Worm (Caenorhabditis elegans) whole organism, early embryonic: ENCODE measurements around the gene subs-4.

Experiments used
- B0310.2 ChIP-seq: sonication (generic microtip); optimal IDR thresholded peaks from 2 replicates; lab custom pipeline; 2016; ENCODE audit warnings: mild to moderate bottlenecking, missing genetic modification characterization, missing compliant biosample characterization
- F13C5.2 ChIP-seq: sonication (generic microtip); optimal IDR thresholded peaks from 2 replicates; lab custom pipeline; 2017; ENCODE audit warnings: mild to moderate bottlenecking, missing genetic modification characterization, inconsistent platforms, missing compliant biosample characterization
- aly-1 ChIP-seq: sonication (generic microtip); optimal IDR thresholded peaks from 2 replicates; lab custom pipeline; 2016; ENCODE audit warnings: missing genetic modification characterization, missing compliant biosample characterization
- ama-1 ChIP-seq: fragments of 150-350 bp; optimal IDR thresholded peaks from 2 replicates; lab custom pipeline; 2014
- ceh-13 ChIP-seq: fragments of 200-800 bp; sonication (Bioruptor generic); optimal IDR thresholded peaks from 2 replicates; lab custom pipeline; 2018; ENCODE audit warnings: mild to moderate bottlenecking, missing genetic modification characterization, missing compliant biosample characterization
- ceh-36 ChIP-seq: sonication (generic microtip); optimal IDR thresholded peaks from 2 replicates; lab custom pipeline; 2016; ENCODE audit warnings: missing genetic modification characterization, inconsistent platforms, missing compliant biosample characterization
- ets-7 ChIP-seq: sonication (generic microtip); optimal IDR thresholded peaks from 2 replicates; lab custom pipeline; 2016; ENCODE audit warnings: missing genotype, missing genetic modification characterization, missing compliant biosample characterization
- flt-1 ChIP-seq: fragments of 200-800 bp; sonication (Bioruptor generic); IDR thresholded peaks from 2 replicates; pipeline ENCODE4 v1.3.6; 2022; ENCODE audit warnings: missing genetic modification characterization, missing compliant biosample characterization
- hmbx-1 ChIP-seq: sonication (generic microtip); optimal IDR thresholded peaks from 2 replicates; lab custom pipeline; 2016; ENCODE audit warnings: mild to moderate bottlenecking, missing genetic modification characterization, missing compliant biosample characterization
- hmg-4 ChIP-seq: fragments of 200-800 bp; sonication (Bioruptor generic); optimal IDR thresholded peaks from 2 replicates; lab custom pipeline; 2018; ENCODE audit warnings: mild to moderate bottlenecking, missing genetic modification characterization, missing compliant biosample characterization
- hnd-1 ChIP-seq: sonication (generic microtip); optimal IDR thresholded peaks from 2 replicates; lab custom pipeline; 2016; ENCODE audit warnings: missing genetic modification characterization, missing compliant biosample characterization
- pes-1 ChIP-seq: fragments of 200-800 bp; sonication (Bioruptor generic); IDR thresholded peaks from 2 replicates; pipeline ENCODE4 v1.3.6; 2022; ENCODE audit warnings: missing genetic modification reagents, missing genetic modification characterization, missing compliant biosample characterization
- scrt-1 ChIP-seq: fragments of 200-800 bp; sonication (Bioruptor generic); IDR thresholded peaks from 2 replicates; pipeline ENCODE4 v1.3.6; 2022; ENCODE audit warnings: missing genetic modification characterization, missing compliant biosample characterization
- sea-1 ChIP-seq: fragments of 200-800 bp; sonication (Bioruptor generic); conservative IDR thresholded peaks from 2 replicates; pipeline ENCODE4 v1.3.6; 2022; ENCODE audit warnings: missing genetic modification characterization, missing compliant biosample characterization
- tbx-11 ChIP-seq: fragments of 200-800 bp; sonication (Bioruptor generic); IDR thresholded peaks from 2 replicates; pipeline ENCODE4 v1.3.6; 2022; ENCODE audit warnings: missing genetic modification characterization, missing compliant biosample characterization
- tbx-37 ChIP-seq: fragments of 200-800 bp; sonication (Bioruptor generic); conservative IDR thresholded peaks from 2 replicates; pipeline ENCODE4 v1.3.6; 2022; ENCODE audit warnings: missing genetic modification reagents, missing genetic modification characterization, missing compliant biosample characterization
- tra-4 ChIP-seq: sonication (generic microtip); optimal IDR thresholded peaks from 2 replicates; lab custom pipeline; 2017; ENCODE audit warnings: missing genetic modification characterization, missing compliant biosample characterization

The subs-4 gene

ce11 chrIII:11357418-11357817 is 24.6 kb upstream of the subs-4 start:
- no peak for TF ChIP-seq hmbx-1 (tag; lab: Kevin White, UChicago)
- no peak for TF ChIP-seq tra-4 (tag; lab: Kevin White, UChicago)
- TF ChIP-seq B0310.2 (tag; lab: Kevin White, UChicago), result no peak
- no peak for TF ChIP-seq F13C5.2 (tag; lab: Kevin White, UChicago)

ce11 chrIII:11358273-11358672 is 23.7 kb upstream of the subs-4 start:
- TF ChIP-seq tbx-11 (no peak), aly-1 (tag; lab: Kevin White, UChicago) (no peak), hmbx-1 (tag; lab: Kevin White, UChicago) (no peak), hnd-1 (tag; lab: Kevin White, UChicago) (no peak), tbx-37 (GFP tag; lab: Robert Waterston, UW) (no peak), ceh-13 (no peak), flt-1 (GFP tag; lab: Robert Waterston, UW) (no peak)

- TF ChIP-seq flt-1 (GFP tag; lab: Robert Waterston, UW) (no peak), hnd-1 (tag; lab: Kevin White, UChicago) (no peak), aly-1 (tag; lab: Kevin White, UChicago) (no peak), ets-7 (tag; lab: Kevin White, UChicago) (no peak), pes-1 (no peak), sea-1 (GFP tag; lab: Robert Waterston, UW) (no peak)
Observed at ce11 chrIII:11359422-11359821, 22.6 kb upstream of the subs-4 start.

ce11 chrIII:11360156-11360555 is 21.9 kb upstream of the subs-4 start, which contains the start of gene T28D6.4:
Gene T28D6.4, plus strand, starts transcription at chrIII:11360456.
- TF ChIP-seq ets-7 (tag; lab: Kevin White, UChicago) (no peak), F13C5.2 (tag; lab: Kevin White, UChicago) (no peak), pes-1 (no peak), tbx-37 (GFP tag; lab: Robert Waterston, UW) (no peak), B0310.2 (tag; lab: Kevin White, UChicago) (no peak), hmbx-1 (tag; lab: Kevin White, UChicago) (no peak), tbx-11 (no peak), ceh-13 (no peak), ceh-36 (tag; lab: Kevin White, UChicago) (no peak), ama-1 (no peak)

ce11 chrIII:11361394-11361793 is 20.6 kb upstream of the subs-4 start:
- TF ChIP-seq flt-1 (GFP tag; lab: Robert Waterston, UW) (no peak), ceh-36 (tag; lab: Kevin White, UChicago) (no peak), tbx-37 (GFP tag; lab: Robert Waterston, UW) (no peak)

- TF ChIP-seq hmg-4 (peak; percentile 15), F13C5.2 (tag; lab: Kevin White, UChicago) (no peak)
Observed at ce11 chrIII:11362915-11363314, 19.1 kb upstream of the subs-4 start.

ce11 chrIII:11366467-11366866 is 15.6 kb upstream of the subs-4 start, which contains the start of gene T28D6.3:
Gene T28D6.3, plus strand, starts transcription at chrIII:11366767.
- no peak for TF ChIP-seq hnd-1 (tag; lab: Kevin White, UChicago)
- no peak for TF ChIP-seq F13C5.2 (tag; lab: Kevin White, UChicago)
- no peak for TF ChIP-seq tbx-11
- TF ChIP-seq ceh-13, result no peak
- TF ChIP-seq ama-1, result no peak
- no peak for TF ChIP-seq B0310.2 (tag; lab: Kevin White, UChicago)
- no peak for TF ChIP-seq ets-7 (tag; lab: Kevin White, UChicago)
- TF ChIP-seq aly-1 (tag; lab: Kevin White, UChicago), result no peak
- TF ChIP-seq pes-1, result no peak
- no peak for TF ChIP-seq hmbx-1 (tag; lab: Kevin White, UChicago)
- TF ChIP-seq sea-1 (GFP tag; lab: Robert Waterston, UW), result no peak
- no peak for TF ChIP-seq scrt-1
- TF ChIP-seq tbx-37 (GFP tag; lab: Robert Waterston, UW), result no peak
- no peak for TF ChIP-seq hmg-4
- no peak for TF ChIP-seq tra-4 (tag; lab: Kevin White, UChicago)

ce11 chrIII:11371236-11371635 is 10.8 kb upstream of the subs-4 start:
- peak; percentile 82 for TF ChIP-seq ets-7 (tag; lab: Kevin White, UChicago)
- TF ChIP-seq pes-1, result peak; percentile 95
- TF ChIP-seq B0310.2 (tag; lab: Kevin White, UChicago), result peak; percentile 88
- TF ChIP-seq hnd-1 (tag; lab: Kevin White, UChicago), result peak; percentile 84
- peak; percentile 80 for TF ChIP-seq ceh-13
- TF ChIP-seq aly-1 (tag; lab: Kevin White, UChicago), result peak; percentile 93
- peak; percentile 94 for TF ChIP-seq sea-1 (GFP tag; lab: Robert Waterston, UW)
- TF ChIP-seq tbx-37 (GFP tag; lab: Robert Waterston, UW), result peak; percentile 91
- TF ChIP-seq ceh-36 (tag; lab: Kevin White, UChicago), result peak; percentile 92
- TF ChIP-seq F13C5.2 (tag; lab: Kevin White, UChicago), result peak; percentile 92
- peak; percentile 93 for TF ChIP-seq flt-1 (GFP tag; lab: Robert Waterston, UW)
- peak; percentile 81 for TF ChIP-seq hmbx-1 (tag; lab: Kevin White, UChicago)
- TF ChIP-seq ama-1, result no peak
- peak; percentile 84 for TF ChIP-seq tra-4 (tag; lab: Kevin White, UChicago)
- TF ChIP-seq hmg-4, result peak; percentile 96
- TF ChIP-seq tbx-11, result peak; percentile 93
- TF ChIP-seq scrt-1, result peak; percentile 96

- no peak for TF ChIP-seq hmbx-1 (tag; lab: Kevin White, UChicago)
- no peak for TF ChIP-seq tbx-37 (GFP tag; lab: Robert Waterston, UW)
- no peak for TF ChIP-seq flt-1 (GFP tag; lab: Robert Waterston, UW)
- TF ChIP-seq ama-1, result no peak
- TF ChIP-seq B0310.2 (tag; lab: Kevin White, UChicago), result no peak
- no peak for TF ChIP-seq ets-7 (tag; lab: Kevin White, UChicago)
- no peak for TF ChIP-seq scrt-1
- TF ChIP-seq hmg-4, result no peak
- TF ChIP-seq hnd-1 (tag; lab: Kevin White, UChicago), result no peak
- no peak for TF ChIP-seq sea-1 (GFP tag; lab: Robert Waterston, UW)
- TF ChIP-seq pes-1, result no peak
- TF ChIP-seq tra-4 (tag; lab: Kevin White, UChicago), result no peak
- TF ChIP-seq ceh-13, result no peak
- TF ChIP-seq F13C5.2 (tag; lab: Kevin White, UChicago), result no peak
- no peak for TF ChIP-seq ceh-36 (tag; lab: Kevin White, UChicago)
- TF ChIP-seq aly-1 (tag; lab: Kevin White, UChicago), result no peak
- TF ChIP-seq tbx-11, result no peak
Observed at ce11 chrIII:11371688-11372087, 10.3 kb upstream of the subs-4 start, which contains the start of gene tba-7. Gene tba-7, minus strand, starts transcription at chrIII:11371788.
